Worm (Caenorhabditis elegans): ENCODE data around the gene C49C3.8.

DNA sequence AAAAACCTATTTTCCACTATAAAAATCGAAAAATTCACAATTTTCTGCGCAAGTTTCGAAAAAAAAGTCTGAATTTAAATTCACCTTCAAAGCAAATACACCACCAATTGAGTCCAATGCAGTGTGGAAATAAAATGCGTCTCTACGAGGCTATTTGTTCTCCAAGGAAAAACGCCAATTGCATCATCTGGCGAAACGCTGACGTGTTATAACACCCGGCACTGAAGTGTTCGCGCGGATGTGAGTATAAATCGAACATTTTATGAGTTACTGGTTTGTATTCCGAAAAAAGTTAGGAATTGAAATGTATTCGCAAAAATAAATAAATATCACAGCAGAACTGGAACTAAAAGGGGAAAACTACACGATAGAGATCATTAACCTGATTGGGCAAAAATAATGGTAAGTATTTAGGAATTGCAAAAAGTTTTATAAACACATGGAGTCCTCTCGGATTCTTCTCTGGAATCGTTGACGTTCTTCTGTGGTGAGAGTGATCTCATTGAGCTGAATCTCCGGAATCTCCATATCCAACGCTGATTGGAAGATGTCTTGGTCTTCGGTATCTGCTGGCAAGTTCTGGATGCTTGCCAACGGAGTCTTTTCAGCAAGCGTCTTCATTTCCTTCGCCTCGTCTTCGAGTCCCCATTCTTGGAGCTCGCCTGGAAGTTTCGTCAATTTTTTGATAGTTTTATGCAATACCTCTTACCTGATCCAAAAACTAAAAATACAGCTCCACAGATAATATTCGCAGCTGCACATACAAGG is 46.9 kb upstream of the C49C3.8 start, which contains the start of gene zipt-7.1:
- TF ChIP-seq spr-3 (GFP tag; optimal IDR thresholded peaks at IDR 0.05) (no peak), Y5F2A.4 (GFP tag; optimal IDR thresholded peaks at IDR 0.05) (no peak), zip-11 (GFP tag; IDR thresholded peaks at IDR 0.05) (no peak), fkh-10 (GFP tag; optimal IDR thresholded peaks at IDR 0.05) (no peak), ceh-28 (tag; optimal IDR thresholded peaks at IDR 0.05) (no peak), snpc-4 (tag; optimal IDR thresholded peaks at IDR 0.05) (no peak)
